Comparison of ENCODE assay signal across 1 fruit fly cellular context in genomic region chr2L:1439790-1440422, dm6.
A peak's percentile ranks its signal among the peaks of the same experiment; 100 is the strongest.
TF ChIP-seq lines count a peak whose summit lies in the region.

No protein-coding gene starts in this region.

TF ChIP-seq in whole organism, embryonic, 481 proteins besides CTCF, POLR2A, EP300 and RAD21 (continued from another document):
- TF ChIP-seq Optix (GFP tag; IDR thresholded peaks at IDR 0.05; lab: Robert Waterston, UW) (peak; percentile 59; the same call in 1 of the 3 replicates), Dfd (GFP tag; optimal IDR thresholded peaks at IDR 0.05; lab: Kevin White, UChicago) (no peak), HLH3B (GFP tag; IDR thresholded peaks at IDR 0.05; lab: Robert Waterston, UW) (peak; percentile 79), pita (GFP tag; optimal IDR thresholded peaks at IDR 0.05; lab: Kevin White, UChicago) (no peak), CG5180 (GFP tag; optimal IDR thresholded peaks at IDR 0.05; lab: Kevin White, UChicago) (peak; percentile 59), CG13775 (GFP tag; optimal IDR thresholded peaks at IDR 0.05; lab: Kevin White, UChicago) (peak; percentile 57), Ssrp (tag; optimal IDR thresholded peaks at IDR 0.05; lab: Kevin White, UChicago) (peak; percentile 77), CG11093 (GFP tag; IDR thresholded peaks at IDR 0.05; lab: Robert Waterston, UW) (0 out of 3 replicates have a peak, but pooled peaks have one; percentile 35), HmgD (GFP tag; optimal IDR thresholded peaks at IDR 0.05; lab: Kevin White, UChicago) (no peak), abd-A (tag; optimal IDR thresholded peaks at IDR 0.05; lab: Kevin White, UChicago) (no peak), NC2β (GFP tag; optimal IDR thresholded peaks at IDR 0.05; lab: Kevin White, UChicago) (peak; percentile 67), scrt (GFP tag; optimal IDR thresholded peaks at IDR 0.05; lab: Kevin White, UChicago) (peak; percentile 55), CG6654 (GFP tag; optimal IDR thresholded peaks at IDR 0.05; lab: Kevin White, UChicago) (peak; percentile 58), CG13296 (GFP tag; optimal IDR thresholded peaks at IDR 0.05; lab: Kevin White, UChicago) (no peak), CG2875 (GFP tag; optimal IDR thresholded peaks at IDR 0.05; lab: Kevin White, UChicago) (peak; percentile 76), ewg (GFP tag; optimal IDR thresholded peaks at IDR 0.05; lab: Kevin White, UChicago) (peak; percentile 72), sisA (GFP tag; IDR thresholded peaks at IDR 0.05; lab: Robert Waterston, UW) (peak; percentile 69), CG32772 (GFP tag; IDR thresholded peaks at IDR 0.05; lab: Robert Waterston, UW) (peak; percentile 48; the same call in 1 of the 2 replicates), Abd-B (GFP tag; optimal IDR thresholded peaks at IDR 0.05; lab: Kevin White, UChicago) (peak; percentile 47), her (GFP tag; optimal IDR thresholded peaks at IDR 0.05; lab: Kevin White, UChicago) (peak; percentile 29), dm (GFP tag; optimal IDR thresholded peaks at IDR 0.05; lab: Kevin White, UChicago) (peak; percentile 51), CG18599 (GFP tag; optimal IDR thresholded peaks at IDR 0.05; lab: Kevin White, UChicago) (peak; percentile 49), Drgx (GFP tag; IDR thresholded peaks at IDR 0.05; lab: Robert Waterston, UW) (0 out of 2 replicates have a peak, but pooled peaks have one; percentile 13), yki (optimal IDR thresholded peaks at IDR 0.05; lab: Kevin White, UChicago) (no peak), Ptx1 (GFP tag; IDR thresholded peaks at IDR 0.05; lab: Robert Waterston, UW) (peak; percentile 56; the same call in 1 of the 2 replicates), CG4404 (GFP tag; IDR thresholded peaks at IDR 0.05; lab: Robert Waterston, UW) (0 out of 2 replicates have a peak, but pooled peaks have one; percentile 9)
